Worm (Caenorhabditis elegans) whole organism, young adult: ENCODE results near the gene D1054.5.
A peak's percentile ranks its signal among the peaks of the same experiment; 100 is the strongest.

Experiments used
- F49E8.2 ChIP-seq: sonication (generic microtip); optimal IDR thresholded peaks from 3 replicates; lab custom pipeline; 2017; ENCODE audit warnings: missing genetic modification characterization, mild to moderate bottlenecking, missing compliant biosample characterization, antibody characterized with exemption, moderate library complexity; ENCODE audit not compliant: insufficient read depth
- ama-1 ChIP-seq, 3 experiments: fragments of 150-350 bp in 1 of 3; sonication (generic microtip) in 2 of 3; optimal IDR thresholded peaks; 2 replicates each; lab custom pipeline; 2014 to 2018; ENCODE audit warnings: missing biosample characterization in 2 of 3, missing genetic modification characterization in 2 of 3, missing genetic modification reagents in 2 of 3
- attf-6 ChIP-seq: fragments of 200-800 bp; sonication (Bioruptor generic); IDR thresholded peaks from 2 replicates; pipeline ENCODE4 v1.3.6; 2022; ENCODE audit warnings: missing genetic modification reagents, missing genetic modification characterization, missing compliant biosample characterization
- cebp-2 ChIP-seq: fragments of 200-800 bp; sonication (Bioruptor generic); IDR thresholded peaks from 2 replicates; pipeline ENCODE4 v1.3.6; 2022; ENCODE audit warnings: missing genetic modification characterization, missing compliant biosample characterization
- ceh-58 ChIP-seq: fragments of 200-800 bp; sonication (Bioruptor generic); IDR thresholded peaks from 2 replicates; pipeline ENCODE4 v1.3.6; 2022; ENCODE audit warnings: missing genetic modification characterization, missing compliant biosample characterization
- fkh-3 ChIP-seq: sonication (generic microtip); optimal IDR thresholded peaks from 2 replicates; lab custom pipeline; 2016; ENCODE audit warnings: mild to moderate bottlenecking, missing genetic modification characterization, missing compliant biosample characterization
- hmg-20 ChIP-seq: fragments of 200-800 bp; sonication (Bioruptor generic); IDR thresholded peaks from 2 replicates; pipeline ENCODE4 v1.3.6; 2022; ENCODE audit warnings: missing genetic modification reagents, missing genetic modification characterization, missing compliant biosample characterization
- madf-3 ChIP-seq: fragments of 200-800 bp; sonication (Bioruptor generic); IDR thresholded peaks from 2 replicates; pipeline ENCODE4 v1.3.6; 2022; ENCODE audit warnings: missing genetic modification reagents, missing genetic modification characterization, missing compliant biosample characterization
- mxl-1 ChIP-seq: sonication (generic microtip); optimal IDR thresholded peaks from 2 replicates; lab custom pipeline; 2016; ENCODE audit warnings: missing genetic modification characterization, missing compliant biosample characterization
- nfya-2 ChIP-seq: fragments of 200-800 bp; sonication (Bioruptor generic); IDR thresholded peaks from 2 replicates; pipeline ENCODE4 v1.3.6; 2022; ENCODE audit warnings: missing genetic modification reagents, missing genetic modification characterization, missing compliant biosample characterization
- nhr-80 ChIP-seq: sonication (generic microtip); optimal IDR thresholded peaks from 2 replicates; lab custom pipeline; 2016; ENCODE audit warnings: missing genetic modification characterization, missing compliant biosample characterization
- pha-4 ChIP-seq: fragments of 150-350 bp; sonication (generic microtip); optimal IDR thresholded peaks from 2 replicates; lab custom pipeline; 2014; ENCODE audit warnings: missing biosample characterization, missing genetic modification reagents, missing genetic modification characterization
- snpc-3.4 ChIP-seq: sonication (generic microtip); optimal IDR thresholded peaks from 2 replicates; lab custom pipeline; 2017; ENCODE audit warnings: missing genetic modification characterization, mild to moderate bottlenecking, missing compliant biosample characterization, antibody characterized with exemption, moderate library complexity, missing genotype, missing genetic modification reagents
- snpc-4 ChIP-seq, 5 experiments: fragments of 150-350 bp in 1 of 5; sonication (generic microtip) in 4 of 5; optimal IDR thresholded peaks; 2 replicates each; lab custom pipeline; 2014 to 2018; ENCODE audit warnings: missing genetic modification characterization in 5 of 5, missing biosample characterization in 3 of 5, antibody characterized with exemption in 2 of 5, mild to moderate bottlenecking in 2 of 5, missing compliant biosample characterization in 2 of 5, missing genotype in 2 of 5, moderate library complexity in 2 of 5, missing genetic modification reagents in 1 of 5

ce11 chrV:10794463-10794862 is 18.1 kb upstream of the D1054.5 start:
- TF ChIP-seq hmg-20 (GFP tag; lab: Robert Waterston, UW), result no peak
- no peak for TF ChIP-seq ama-1 (optimal IDR thresholded peaks at IDR 0.05; lab: Kevin White, UChicago)
- TF ChIP-seq ama-1 (GFP tag; optimal IDR thresholded peaks at IDR 0.05; lab: Kevin White, UChicago), result no peak
- no peak for TF ChIP-seq mxl-1 (tag; lab: Kevin White, UChicago)
- TF ChIP-seq madf-3, result no peak
- TF ChIP-seq snpc-3.4, result no peak
- TF ChIP-seq nhr-80 (tag; lab: Kevin White, UChicago), result no peak
- no peak for TF ChIP-seq pha-4
- no peak for TF ChIP-seq F49E8.2 (tag; lab: Kevin White, UChicago)
- TF ChIP-seq ceh-58 (GFP tag; lab: Robert Waterston, UW), result 0 out of 2 replicates have a peak, but pooled peaks have one; percentile 61
- no peak for TF ChIP-seq cebp-2
- no peak for TF ChIP-seq nfya-2 (GFP tag; lab: Robert Waterston, UW)
- no peak for TF ChIP-seq attf-6 (GFP tag; lab: Robert Waterston, UW)
- TF ChIP-seq snpc-4 (GFP tag; optimal IDR thresholded peaks at IDR 0.05; lab: Kevin White, UChicago), result no peak
- no peak for TF ChIP-seq snpc-4 (tag; optimal IDR thresholded peaks at IDR 0.05; lab: Kevin White, UChicago)
- no peak for TF ChIP-seq fkh-3 (tag; lab: Kevin White, UChicago)
